Worm (Caenorhabditis elegans): ENCODE data around the gene bir-2.

ce11 chrV:13609806-13610205 lies 41.2 kb downstream of the bir-2 start:
- TF ChIP-seq ztf-7 (tag; optimal IDR thresholded peaks at IDR 0.05), result no peak
- no peak for TF ChIP-seq ztf-11 (tag; optimal IDR thresholded peaks at IDR 0.05)
- TF ChIP-seq R02D3.7 (tag; optimal IDR thresholded peaks at IDR 0.05), result no peak
- TF ChIP-seq tag-97 (GFP tag; IDR thresholded peaks at IDR 0.05), result no peak
- no peak for TF ChIP-seq ama-1 (optimal IDR thresholded peaks at IDR 0.05)
